Worm (Caenorhabditis elegans) whole organism, L4 larva: ENCODE data around the gene F10C1.9.

Source experiments
- ceh-82 ChIP-seq: sonication (generic microtip); optimal IDR thresholded peaks from 2 replicates; lab custom pipeline; 2017; ENCODE audit warnings: missing biosample characterization, missing genetic modification characterization
- lin-39 ChIP-seq: fragments of 150-350 bp; optimal IDR thresholded peaks from 2 replicates; lab custom pipeline; 2014; ENCODE audit warnings: missing biosample characterization, missing genetic modification reagents, missing genetic modification characterization
- snpc-4 ChIP-seq: fragments of 150-350 bp; optimal IDR thresholded peaks from 2 replicates; lab custom pipeline; 2014; ENCODE audit warnings: missing biosample characterization, missing genetic modification characterization

DNA sequence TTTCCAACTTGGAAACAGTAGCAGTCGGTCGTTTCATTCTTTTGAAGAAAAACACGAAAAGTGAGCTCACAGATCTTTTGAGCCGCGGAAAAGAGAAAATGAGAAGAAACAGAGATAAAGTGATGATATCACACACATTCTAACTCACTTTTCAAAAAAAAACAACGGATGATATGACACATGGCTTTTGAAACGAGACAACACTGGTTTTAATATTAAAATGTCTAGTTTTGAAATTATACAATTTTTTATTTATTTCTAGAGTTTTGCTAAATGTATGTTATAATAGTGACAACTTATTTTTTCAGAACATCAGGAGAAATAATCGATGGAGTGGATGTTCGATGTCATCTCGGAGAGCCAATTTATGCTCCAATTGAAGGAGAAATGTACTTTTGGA, 47.4 kb upstream of the F10C1.9 start, which contains the start of gene K05F1.14:
- no peak for TF ChIP-seq snpc-4 (tag; lab: Kevin White, UChicago)
- no peak for TF ChIP-seq ceh-82 (tag; lab: Kevin White, UChicago)
- no peak for TF ChIP-seq lin-39 (tag; lab: Kevin White, UChicago)
